Worm (Caenorhabditis elegans): Measurements from ENCODE around the gene fbf-1.

- TF ChIP-seq him-1 (tag; optimal IDR thresholded peaks at IDR 0.05) (no peak), dao-5 (tag; optimal IDR thresholded peaks at IDR 0.05) (no peak)
Observed at ce11 chrII:6077604-6078003, 3.0 kb downstream of the fbf-1 start, which contains the start of gene H12I13.6.

All from whole organism, L4/young adult.